Fruit fly (Drosophila melanogaster): ENCODE measurements around the gene CG10584.

Gene CG10584

DNA sequence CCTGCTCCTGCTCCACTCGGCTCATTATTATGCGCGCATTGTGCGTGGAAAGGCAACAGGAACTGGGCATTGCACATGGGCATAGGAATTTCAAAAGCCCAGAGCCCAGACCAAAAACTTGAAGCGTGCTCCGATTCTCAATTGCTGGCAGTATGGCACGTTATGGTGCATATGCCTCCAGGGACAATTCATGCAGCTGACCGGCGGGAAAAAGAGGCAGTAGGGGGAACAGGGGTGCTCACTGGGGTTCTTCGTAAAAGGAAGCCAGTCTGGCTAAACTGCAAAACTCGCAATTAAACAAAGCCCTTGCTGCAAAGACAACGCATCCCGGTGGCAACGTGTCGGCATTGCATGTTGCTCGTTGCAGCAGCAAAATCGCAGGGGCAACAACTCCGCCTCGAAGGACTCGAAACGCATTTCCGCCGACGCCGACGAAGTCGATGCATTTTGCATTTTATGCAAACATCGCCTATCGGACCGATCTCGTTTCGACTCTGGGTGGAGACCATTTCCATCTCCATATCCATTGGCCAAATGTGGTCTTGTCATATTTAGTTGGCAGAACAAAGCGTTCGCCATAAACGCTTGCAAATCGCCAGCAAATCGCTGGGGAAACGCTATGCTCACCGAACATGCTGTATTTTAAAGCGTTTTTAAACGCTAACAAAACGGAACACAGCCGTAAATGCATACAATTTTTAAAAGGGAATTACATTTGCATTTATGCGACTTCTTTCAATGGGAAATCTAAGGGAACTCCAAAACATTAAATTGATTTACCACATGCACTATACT lies 46.5 kb downstream of the CG10584 start:
- no peak for TF ChIP-seq psq (optimal IDR thresholded peaks at IDR 0.05)
- TF ChIP-seq Myc (optimal IDR thresholded peaks at IDR 0.05) = no peak
- no peak for TF ChIP-seq ttk (optimal IDR thresholded peaks at IDR 0.05)
- no peak for TF ChIP-seq insv (optimal IDR thresholded peaks at IDR 0.05)
- TF ChIP-seq Sin3A (optimal IDR thresholded peaks at IDR 0.05) = no peak
- TF ChIP-seq h (optimal IDR thresholded peaks at IDR 0.05) = no peak

DNA sequence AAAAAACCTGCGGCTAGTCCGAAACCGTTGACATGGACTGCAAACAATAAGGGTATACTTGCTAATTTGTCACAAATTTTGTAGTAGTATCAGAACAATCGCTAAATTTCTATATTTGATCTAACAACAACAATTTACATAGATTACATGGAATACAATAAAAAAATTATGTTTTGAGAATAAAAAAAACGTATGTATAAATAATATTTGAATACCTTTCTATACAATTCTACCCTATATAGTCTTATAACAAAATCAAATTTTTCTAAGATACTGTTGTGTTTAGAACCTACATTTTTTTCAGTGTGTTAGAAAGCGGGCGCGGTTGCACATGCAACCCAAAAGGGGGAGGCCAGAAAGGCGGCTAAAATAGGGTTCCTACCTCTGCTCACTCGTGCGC lies 47.9 kb downstream of the CG10584 start:
- TF ChIP-seq ttk (optimal IDR thresholded peaks at IDR 0.05) = no peak
- no peak for TF ChIP-seq psq (optimal IDR thresholded peaks at IDR 0.05)

DNA sequence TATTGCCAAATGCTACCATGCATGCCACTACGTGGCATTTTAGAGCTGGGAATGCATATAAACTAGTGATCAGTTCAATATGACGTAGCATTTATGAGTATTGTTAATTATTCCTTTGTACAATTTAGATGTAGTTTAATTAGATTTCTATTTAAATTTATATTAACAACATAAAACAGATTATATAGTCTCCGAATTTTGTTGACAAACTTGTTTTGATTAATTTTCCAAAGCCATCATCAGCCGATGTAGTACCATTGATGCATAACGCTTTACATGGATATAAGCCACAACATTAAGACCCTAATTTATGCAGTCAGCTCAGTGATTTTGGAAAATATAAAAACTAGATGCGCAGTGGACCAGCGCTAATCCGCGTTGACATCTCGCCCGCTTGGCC lies 48.6 kb downstream of the CG10584 start:
- TF ChIP-seq ttk (optimal IDR thresholded peaks at IDR 0.05) (no peak), Sin3A (optimal IDR thresholded peaks at IDR 0.05) (no peak), psq (optimal IDR thresholded peaks at IDR 0.05) (no peak), insv (optimal IDR thresholded peaks at IDR 0.05) (no peak), Myc (optimal IDR thresholded peaks at IDR 0.05) (no peak), h (optimal IDR thresholded peaks at IDR 0.05) (no peak)

DNA sequence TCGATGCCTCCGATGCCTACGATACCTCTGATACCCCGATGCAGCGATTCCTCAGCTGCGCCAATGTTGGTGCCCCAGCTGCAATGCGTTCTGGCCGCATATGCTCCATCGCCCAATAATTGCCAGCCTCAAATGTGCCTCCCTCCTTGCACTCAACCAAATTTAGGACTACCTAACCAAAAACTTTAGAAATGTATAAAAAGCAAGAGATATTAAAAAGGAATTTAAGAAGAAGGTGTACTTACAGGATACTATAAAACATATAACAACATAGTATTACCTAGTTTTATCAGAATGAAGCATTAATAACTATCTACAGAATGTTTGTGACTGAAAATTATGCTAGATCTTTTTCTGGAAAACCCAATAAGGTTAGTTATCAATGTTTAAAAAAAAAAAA lies 49.4 kb downstream of the CG10584 start:
- no peak for TF ChIP-seq ttk (optimal IDR thresholded peaks at IDR 0.05)
- TF ChIP-seq Sin3A (optimal IDR thresholded peaks at IDR 0.05) = no peak
- TF ChIP-seq Myc (optimal IDR thresholded peaks at IDR 0.05) = no peak
- no peak for TF ChIP-seq h (optimal IDR thresholded peaks at IDR 0.05)

DNA sequence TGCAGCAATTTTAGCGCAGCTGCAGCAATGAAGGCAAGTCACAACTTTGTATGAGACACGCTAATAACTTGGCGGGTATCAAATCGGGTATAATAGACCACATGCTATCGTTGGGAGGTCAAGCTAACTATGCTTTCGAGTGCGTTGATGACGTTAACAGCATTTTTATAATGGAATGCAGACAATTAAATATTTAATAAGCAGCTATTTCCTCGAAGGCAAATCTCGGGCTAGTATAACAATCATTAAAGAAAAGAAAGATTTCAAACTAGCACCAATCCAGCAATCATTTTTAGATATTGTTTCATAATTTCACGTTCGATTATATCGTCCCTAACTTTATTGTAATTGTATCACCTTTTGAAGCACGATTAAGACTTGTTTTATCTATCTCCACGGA lies 50.7 kb downstream of the CG10584 start:
- no peak for TF ChIP-seq h (optimal IDR thresholded peaks at IDR 0.05)
- TF ChIP-seq ttk (optimal IDR thresholded peaks at IDR 0.05) = no peak
- no peak for TF ChIP-seq Myc (optimal IDR thresholded peaks at IDR 0.05)
- no peak for TF ChIP-seq insv (optimal IDR thresholded peaks at IDR 0.05)
